Fruit fly (Drosophila melanogaster) whole organism, prepupa: ENCODE measurements around the gene nyo.

ENCODE experiments used
- Blimp-1 ChIP-seq: fragments of 200-800 bp; sonication (Bioruptor generic); optimal IDR thresholded peaks from 3 replicates; lab custom pipeline; 2017; ENCODE audit warnings: missing biosample characterization, missing genetic modification characterization, mild to moderate bottlenecking, moderate library complexity, missing genetic modification reagents
- CG10669 ChIP-seq: fragments of 200-800 bp; sonication (Bioruptor generic); optimal IDR thresholded peaks from 3 replicates; lab custom pipeline; 2018; ENCODE audit warnings: missing biosample characterization, mild to moderate bottlenecking, missing genetic modification characterization, moderate library complexity
- CG16779 ChIP-seq: fragments of 200-800 bp; sonication (Bioruptor generic); optimal IDR thresholded peaks from 3 replicates; lab custom pipeline; 2017; ENCODE audit warnings: missing biosample characterization, mild to moderate bottlenecking, missing genetic modification characterization
- CG6276 ChIP-seq: fragments of 200-800 bp; sonication (Bioruptor generic); optimal IDR thresholded peaks from 2 replicates; lab custom pipeline; 2017; ENCODE audit warnings: missing biosample characterization, mild to moderate bottlenecking, missing genetic modification characterization
- CG8632 ChIP-seq: fragments of 200-800 bp; sonication (Bioruptor generic); optimal IDR thresholded peaks from 3 replicates; lab custom pipeline; 2016; ENCODE audit warnings: missing biosample characterization, missing genetic modification characterization
- CG9139 ChIP-seq: fragments of 200-800 bp; sonication (Bioruptor generic); optimal IDR thresholded peaks from 3 replicates; lab custom pipeline; 2017; ENCODE audit warnings: missing biosample characterization, mild to moderate bottlenecking, missing genetic modification characterization
- Eip75B ChIP-seq: fragments of 200-800 bp; sonication (Bioruptor generic); optimal IDR thresholded peaks from 3 replicates; lab custom pipeline; 2016; ENCODE audit warnings: missing biosample characterization, missing genetic modification characterization
- Hr39 ChIP-seq: fragments of 200-800 bp; sonication (Bioruptor generic); optimal IDR thresholded peaks from 2 replicates; lab custom pipeline; 2016; ENCODE audit warnings: missing biosample characterization, missing genetic modification characterization
- Met ChIP-seq: fragments of 200-800 bp; sonication (Bioruptor generic); optimal IDR thresholded peaks from 3 replicates; lab custom pipeline; 2016; ENCODE audit warnings: missing biosample characterization, missing genetic modification characterization
- Sox14 ChIP-seq: fragments of 200-800 bp; sonication (Bioruptor generic); optimal IDR thresholded peaks from 3 replicates; lab custom pipeline; 2016; ENCODE audit warnings: missing biosample characterization, missing genetic modification characterization
- acj6 ChIP-seq: fragments of 200-800 bp; sonication (Bioruptor generic); optimal IDR thresholded peaks from 3 replicates; lab custom pipeline; 2016; ENCODE audit warnings: missing biosample characterization, missing genetic modification characterization
- eg ChIP-seq: fragments of 200-800 bp; sonication (Bioruptor generic); IDR thresholded peaks from 3 replicates; pipeline ENCODE4 v1.3.6; 2022; ENCODE audit warnings: missing biosample characterization, missing genetic modification characterization
- fd85E ChIP-seq: fragments of 200-800 bp; sonication (Bioruptor generic); optimal IDR thresholded peaks from 3 replicates; lab custom pipeline; 2016; ENCODE audit warnings: missing biosample characterization, missing genetic modification characterization
- vri ChIP-seq: fragments of 200-800 bp; sonication (Bioruptor generic); optimal IDR thresholded peaks from 3 replicates; lab custom pipeline; 2016; ENCODE audit warnings: missing biosample characterization, mild to moderate bottlenecking, missing genetic modification characterization

DNA sequence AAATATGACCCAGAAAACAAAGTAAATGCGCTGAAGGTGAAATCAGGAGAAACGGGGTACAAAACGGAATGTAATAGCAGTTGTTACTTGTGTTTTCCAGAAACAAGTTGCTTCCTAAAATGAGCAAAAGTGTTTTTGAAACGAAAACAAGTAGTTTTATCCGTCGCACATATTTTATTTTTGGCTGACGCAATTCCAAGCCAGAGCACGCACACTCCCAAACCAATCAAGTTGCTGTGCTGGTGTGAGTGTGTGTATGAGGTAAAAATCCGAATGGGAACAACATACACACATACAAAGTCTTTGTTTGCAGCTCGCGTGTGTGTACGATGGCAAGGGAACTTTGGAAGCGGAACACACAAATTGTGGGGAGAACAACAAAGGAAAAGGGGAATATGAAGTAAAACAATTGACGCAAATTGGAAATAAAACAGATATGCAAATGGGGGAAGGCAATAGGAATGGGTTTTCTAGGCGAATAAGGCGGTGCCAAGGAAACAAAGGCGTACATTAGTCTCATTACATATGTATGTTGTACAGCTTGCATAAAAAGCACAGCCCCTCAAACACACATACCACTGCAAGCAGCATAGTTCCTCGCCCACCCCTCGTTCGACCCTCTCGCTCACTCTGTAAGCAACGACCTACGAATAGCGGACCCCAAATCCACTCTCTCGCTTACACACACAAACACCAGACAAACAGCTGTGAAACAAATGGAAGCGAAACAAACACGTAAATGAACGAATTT lies 65.8 kb downstream of the nyo start:
- TF ChIP-seq CG8632 (GFP tag; lab: Kevin White, UChicago) (no peak), CG9139 (GFP tag; lab: Kevin White, UChicago) (peak; percentile 55), Blimp-1 (no peak), eg (GFP tag; lab: Robert Waterston, UW) (no peak), vri (GFP tag; lab: Kevin White, UChicago) (peak; percentile 87), Met (GFP tag; lab: Kevin White, UChicago) (no peak), Hr39 (GFP tag; lab: Kevin White, UChicago) (no peak), CG10669 (GFP tag; lab: Kevin White, UChicago) (no peak), fd85E (GFP tag; lab: Kevin White, UChicago) (no peak), CG6276 (GFP tag; lab: Kevin White, UChicago) (peak; percentile 98), acj6 (no peak), CG16779 (tag; lab: Kevin White, UChicago) (no peak), Eip75B (no peak), Sox14 (GFP tag; lab: Kevin White, UChicago) (peak; percentile 95)
